Worm (Caenorhabditis elegans) whole organism, L1 larva: ENCODE data around the gene clp-6.

Experiments used
- egl-27 ChIP-seq, 2 experiments: fragments of 150-350 bp in 1 of 2; sonication (generic microtip); optimal IDR thresholded peaks; 3 replicates each; lab custom pipeline; 2017 to 2018; ENCODE audit warnings: missing biosample characterization in 2 of 2, missing genetic modification characterization in 2 of 2, missing genetic modification reagents in 2 of 2
- jun-1 ChIP-seq: fragments of 150-350 bp; optimal IDR thresholded peaks from 2 replicates; lab custom pipeline; 2014; ENCODE audit warnings: missing biosample characterization, missing genetic modification reagents, missing genetic modification characterization
- lsy-2 ChIP-seq, 2 experiments: fragments of 150-350 bp; optimal IDR thresholded peaks; 2 replicates each; lab custom pipeline; 2014; ENCODE audit warnings: missing biosample characterization in 2 of 2, missing genetic modification characterization in 2 of 2
- mef-2 ChIP-seq: fragments of 150-350 bp; optimal IDR thresholded peaks from 2 replicates; lab custom pipeline; 2014; ENCODE audit warnings: missing biosample characterization, missing genetic modification characterization
- mep-1 ChIP-seq: fragments of 150-350 bp; optimal IDR thresholded peaks from 2 replicates; lab custom pipeline; 2014; ENCODE audit warnings: missing biosample characterization, missing genetic modification characterization
- nhr-77 ChIP-seq: fragments of 150-350 bp; optimal IDR thresholded peaks from 2 replicates; lab custom pipeline; 2014; ENCODE audit warnings: missing biosample characterization, missing genetic modification characterization
- snpc-4 ChIP-seq: fragments of 150-350 bp; optimal IDR thresholded peaks from 2 replicates; lab custom pipeline; 2014; ENCODE audit warnings: missing biosample characterization, missing genetic modification characterization
- sox-4 ChIP-seq: sonication (generic microtip); optimal IDR thresholded peaks from 2 replicates; lab custom pipeline; 2016; ENCODE audit warnings: missing genetic modification characterization, missing compliant biosample characterization
- sptf-1 ChIP-seq: fragments of 150-350 bp; optimal IDR thresholded peaks from 2 replicates; lab custom pipeline; 2014; ENCODE audit warnings: missing biosample characterization, missing genetic modification characterization
- ztf-11 ChIP-seq, 2 experiments: sonication (generic microtip); optimal IDR thresholded peaks; 2 replicates each; lab custom pipeline; 2016 to 2017; ENCODE audit warnings: missing genetic modification characterization in 2 of 2, missing biosample characterization in 1 of 2, missing compliant biosample characterization in 1 of 2

DNA sequence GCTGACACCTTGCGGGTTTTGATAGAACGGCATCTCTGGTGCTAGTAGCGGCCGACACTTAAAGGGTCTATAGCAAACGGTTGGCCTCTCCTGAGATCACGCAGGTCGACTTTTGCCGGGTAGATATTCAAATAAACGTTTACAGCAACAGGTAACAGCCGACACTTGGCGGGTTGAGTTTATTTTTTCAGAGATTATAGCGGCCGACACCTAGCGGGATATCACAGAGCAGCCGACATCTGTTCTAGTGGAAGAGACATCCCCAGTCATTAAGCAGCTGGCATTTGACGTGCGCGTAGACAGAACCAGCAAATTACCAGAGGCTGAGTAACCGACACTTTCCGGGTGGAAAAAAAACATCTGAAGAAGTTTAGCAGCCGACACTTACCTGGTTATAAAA, 26.6 kb upstream of the clp-6 start:
- TF ChIP-seq sptf-1 (tag; lab: Kevin White, UChicago) (no peak), ztf-11 (tag; optimal IDR thresholded peaks at IDR 0.05; lab: Kevin White, UChicago) (no peak), sox-4 (no peak), lsy-2 (tag; optimal IDR thresholded peaks at IDR 0.05; lab: Kevin White, UChicago) (no peak), mep-1 (tag; lab: Kevin White, UChicago) (no peak), egl-27 (tag; optimal IDR thresholded peaks at IDR 0.05; lab: Kevin White, UChicago) (no peak), snpc-4 (tag; lab: Kevin White, UChicago) (no peak), jun-1 (tag; lab: Kevin White, UChicago) (no peak), nhr-77 (tag; lab: Kevin White, UChicago) (no peak), mef-2 (tag; lab: Kevin White, UChicago) (no peak)
